Fruit fly (Drosophila melanogaster): ENCODE measurements around the gene Dph3.

Gene Dph3

DNA sequence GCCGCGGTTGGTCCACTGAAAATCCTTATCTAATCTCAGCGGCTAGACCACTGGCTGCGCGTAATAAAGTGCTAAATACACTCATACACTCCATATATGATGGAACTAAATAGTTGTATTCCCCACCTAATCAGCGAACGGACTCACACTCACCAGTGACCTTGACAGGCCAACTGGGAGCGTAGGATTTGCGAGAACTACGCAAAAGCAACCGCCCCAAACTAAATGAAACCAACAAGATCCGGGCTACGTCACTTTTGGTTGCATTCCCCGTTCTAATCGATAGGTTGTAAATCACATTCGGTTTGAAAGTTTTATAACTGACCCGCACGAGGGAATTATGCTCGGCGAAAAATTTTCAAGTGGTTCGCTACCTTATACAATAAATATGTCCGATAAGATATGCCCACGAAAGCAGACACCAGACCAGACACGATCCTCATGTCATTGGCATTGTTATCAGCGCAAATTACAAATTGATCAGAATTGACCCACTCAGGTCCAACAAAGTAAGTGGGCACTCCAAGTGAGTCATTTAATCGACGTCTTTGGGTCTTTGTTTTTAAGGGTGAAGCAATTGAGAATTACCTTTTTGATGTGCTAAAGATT lies 32.4 kb upstream of the Dph3 start:
- TF ChIP-seq jim (GFP tag; optimal IDR thresholded peaks at IDR 0.05): no peak
- no peak for TF ChIP-seq br (GFP tag; optimal IDR thresholded peaks at IDR 0.05)
- no peak for TF ChIP-seq lola (GFP tag; optimal IDR thresholded peaks at IDR 0.05)
- TF ChIP-seq Hr83 (GFP tag; optimal IDR thresholded peaks at IDR 0.05; ENCODE audit: poor library complexity, severe bottlenecking): no peak
- TF ChIP-seq OdsH (GFP tag; optimal IDR thresholded peaks at IDR 0.05): no peak
- peak; percentile 36 for TF ChIP-seq h (GFP tag; optimal IDR thresholded peaks at IDR 0.05)
- TF ChIP-seq Hr78 (GFP tag; optimal IDR thresholded peaks at IDR 0.05): no peak
- no peak for TF ChIP-seq brk (GFP tag; optimal IDR thresholded peaks at IDR 0.05)
- no peak for TF ChIP-seq foxo (GFP tag; optimal IDR thresholded peaks at IDR 0.05)
- no peak for TF ChIP-seq dmrt93B (GFP tag; optimal IDR thresholded peaks at IDR 0.05)
- TF ChIP-seq Sp1 (GFP tag; optimal IDR thresholded peaks at IDR 0.05): no peak
- TF ChIP-seq Dfd (GFP tag; optimal IDR thresholded peaks at IDR 0.05): no peak
- TF ChIP-seq Rel (GFP tag; optimal IDR thresholded peaks at IDR 0.05): no peak
- peak; percentile 47 for TF ChIP-seq Rel (tag; optimal IDR thresholded peaks at IDR 0.05)
- TF ChIP-seq Vsx2 (GFP tag; optimal IDR thresholded peaks at IDR 0.05; ENCODE audit: partially characterized antibody): no peak
- no peak for TF ChIP-seq sage (GFP tag; optimal IDR thresholded peaks at IDR 0.05)
- no peak for TF ChIP-seq dsf (GFP tag; optimal IDR thresholded peaks at IDR 0.05; ENCODE audit: borderline replicate concordance)
- TF ChIP-seq Myc (optimal IDR thresholded peaks at IDR 0.05): no peak
- TF ChIP-seq GATAd (GFP tag; optimal IDR thresholded peaks at IDR 0.05): no peak

DNA sequence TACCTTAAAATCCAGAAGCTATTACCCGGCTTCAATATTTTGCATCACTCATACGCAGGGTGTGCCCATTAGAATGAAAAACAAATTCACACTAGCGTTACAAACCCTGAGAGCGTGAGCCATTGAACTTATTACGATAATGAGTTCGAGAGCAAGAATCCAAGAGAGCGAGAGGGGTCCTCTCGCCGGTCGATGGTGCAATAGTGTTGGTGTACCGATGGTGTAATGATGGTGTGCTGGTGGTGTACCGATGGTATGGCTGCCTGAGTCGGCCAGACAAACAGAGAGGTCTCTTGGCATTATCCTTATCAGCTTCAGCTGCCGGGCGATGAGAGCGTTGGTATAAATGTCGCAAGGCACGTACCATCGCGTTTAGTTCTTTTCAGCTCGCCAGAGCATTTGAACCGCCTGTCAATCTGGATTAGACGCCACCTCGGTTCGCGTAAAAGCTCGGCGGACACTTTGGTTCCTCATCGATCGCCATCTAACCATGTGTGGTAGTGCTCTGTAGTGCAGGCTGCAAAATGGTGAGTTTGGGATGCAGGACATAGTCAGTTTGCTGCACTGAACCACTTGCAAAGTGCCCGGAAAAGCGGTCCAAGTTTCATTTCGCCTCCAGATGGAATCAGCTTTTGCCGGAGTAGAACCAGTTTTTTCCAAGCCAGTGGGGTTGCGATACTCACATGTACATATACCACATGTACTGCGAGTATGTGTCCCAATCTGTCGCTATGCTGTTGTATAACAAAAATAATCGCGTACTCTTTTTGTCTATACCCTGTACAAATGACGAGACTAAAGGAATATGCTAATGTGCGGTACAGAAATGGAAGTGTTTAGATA lies 31.4 kb upstream of the Dph3 start:
- no peak for TF ChIP-seq CG32264 (GFP tag; optimal IDR thresholded peaks at IDR 0.05)
- peak; percentile 21 for TF ChIP-seq Hr83 (GFP tag; optimal IDR thresholded peaks at IDR 0.05; ENCODE audit: poor library complexity, severe bottlenecking)
- peak; percentile 83 for TF ChIP-seq Dif (GFP tag; optimal IDR thresholded peaks at IDR 0.05; ENCODE audit: partially characterized antibody)
- peak; percentile 48 to 81 for TF ChIP-seq dl (GFP tag; optimal IDR thresholded peaks at IDR 0.05; ENCODE audit: insufficient read depth in 1 of 2, partially characterized antibody in 2 of 2)
- TF ChIP-seq Myc (optimal IDR thresholded peaks at IDR 0.05): no peak
- TF ChIP-seq Vsx2 (GFP tag; optimal IDR thresholded peaks at IDR 0.05; ENCODE audit: partially characterized antibody): no peak

DNA sequence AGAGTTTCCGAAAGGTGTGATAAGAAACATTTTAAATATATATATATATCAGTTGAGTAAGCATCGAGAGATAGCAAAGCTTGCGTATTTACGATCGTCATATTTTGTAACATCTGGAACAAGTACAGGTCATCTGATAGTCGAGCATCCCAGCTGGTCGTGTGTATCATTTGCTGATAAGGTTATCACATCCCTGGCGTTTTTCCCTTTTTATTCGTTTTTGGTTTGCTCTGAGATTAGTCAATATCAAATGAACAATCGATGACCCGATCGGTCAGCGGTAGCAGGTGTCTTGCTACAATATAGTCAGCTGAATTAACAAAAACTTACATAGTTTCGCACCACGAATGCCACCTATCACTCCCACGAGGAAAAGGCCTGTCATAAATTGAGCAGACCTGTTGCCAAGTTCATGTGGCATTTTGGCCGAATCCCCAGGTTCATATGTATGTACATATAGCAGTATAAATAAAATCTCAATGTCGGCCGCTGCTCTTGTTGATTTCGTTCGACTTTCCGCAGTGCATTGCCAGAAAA lies 30.8 kb upstream of the Dph3 start:
- TF ChIP-seq brk (GFP tag; optimal IDR thresholded peaks at IDR 0.05): peak; percentile 86
- peak; percentile 86 for TF ChIP-seq rgr (GFP tag; optimal IDR thresholded peaks at IDR 0.05)
- TF ChIP-seq HLH106 (tag; optimal IDR thresholded peaks at IDR 0.05): peak; percentile 65
- TF ChIP-seq CrebA (GFP tag; optimal IDR thresholded peaks at IDR 0.05; ENCODE audit: borderline replicate concordance): no peak
- TF ChIP-seq Vsx2 (GFP tag; optimal IDR thresholded peaks at IDR 0.05; ENCODE audit: partially characterized antibody): no peak
- peak; percentile 39 for TF ChIP-seq sv (GFP tag; optimal IDR thresholded peaks at IDR 0.05)
- peak; percentile 61 for TF ChIP-seq pan (optimal IDR thresholded peaks at IDR 0.05)
- peak; percentile 39 to 81 for TF ChIP-seq foxo (GFP tag; optimal IDR thresholded peaks at IDR 0.05)
- TF ChIP-seq fru (GFP tag; optimal IDR thresholded peaks at IDR 0.05): peak; percentile 76
- no peak for TF ChIP-seq N (GFP tag; optimal IDR thresholded peaks at IDR 0.05)
- TF ChIP-seq Sp1 (GFP tag; optimal IDR thresholded peaks at IDR 0.05): peak; percentile 74
- TF ChIP-seq br (GFP tag; optimal IDR thresholded peaks at IDR 0.05): peak; percentile 56
- no peak for TF ChIP-seq Jra (GFP tag; optimal IDR thresholded peaks at IDR 0.05)
- TF ChIP-seq sage (GFP tag; optimal IDR thresholded peaks at IDR 0.05): peak; percentile 80
- TF ChIP-seq Rel (GFP tag; optimal IDR thresholded peaks at IDR 0.05): peak; percentile 77
- TF ChIP-seq Rel (tag; optimal IDR thresholded peaks at IDR 0.05): peak; percentile 42
- TF ChIP-seq h (GFP tag; optimal IDR thresholded peaks at IDR 0.05): peak; percentile 85
- TF ChIP-seq woc (GFP tag; optimal IDR thresholded peaks at IDR 0.05): peak; percentile 53
- no peak for TF ChIP-seq lola (GFP tag; optimal IDR thresholded peaks at IDR 0.05)
- TF ChIP-seq CG32264 (GFP tag; optimal IDR thresholded peaks at IDR 0.05): peak; percentile 55
- no peak for TF ChIP-seq Dif (GFP tag; optimal IDR thresholded peaks at IDR 0.05; ENCODE audit: partially characterized antibody)
- TF ChIP-seq Dfd (GFP tag; optimal IDR thresholded peaks at IDR 0.05): no peak
- no peak for TF ChIP-seq usp (GFP tag; optimal IDR thresholded peaks at IDR 0.05)
- TF ChIP-seq psq (GFP tag; optimal IDR thresholded peaks at IDR 0.05): peak; percentile 74
- TF ChIP-seq ey (GFP tag; optimal IDR thresholded peaks at IDR 0.05): peak; percentile 69
- TF ChIP-seq dmrt93B (GFP tag; optimal IDR thresholded peaks at IDR 0.05): peak; percentile 32
- TF ChIP-seq OdsH (GFP tag; optimal IDR thresholded peaks at IDR 0.05): peak; percentile 85
- TF ChIP-seq Hnf4 (GFP tag; optimal IDR thresholded peaks at IDR 0.05): peak; percentile 50

Data from whole organism, wandering third instar larva.